Worm (Caenorhabditis elegans) whole organism, L3 larva: ENCODE measurements around the gene ile-2.

Experiments used
- ZK546.5 ChIP-seq: sonication (generic microtip); optimal IDR thresholded peaks from 2 replicates; lab custom pipeline; 2017; ENCODE audit warnings: missing biosample characterization, missing genetic modification characterization
- aly-2 ChIP-seq: fragments of 150-350 bp; optimal IDR thresholded peaks from 2 replicates; lab custom pipeline; 2014; ENCODE audit warnings: missing biosample characterization, missing genetic modification characterization
- elt-3 ChIP-seq, 3 experiments: fragments of 150-350 bp in 1 of 3; sonication (generic microtip) in 2 of 3; optimal IDR thresholded peaks; 2 replicates in 2 of 3; 4 replicates in 1 of 3; lab custom pipeline; 2014 to 2017; ENCODE audit warnings: missing biosample characterization in 3 of 3, missing genetic modification characterization in 3 of 3
- hmg-11 ChIP-seq: sonication (generic microtip); optimal IDR thresholded peaks from 2 replicates; lab custom pipeline; 2016; ENCODE audit warnings: missing genetic modification characterization, missing compliant biosample characterization
- pqm-1 ChIP-seq: fragments of 150-350 bp; optimal IDR thresholded peaks from 2 replicates; lab custom pipeline; 2017; ENCODE audit warnings: missing biosample characterization, missing genetic modification characterization, inconsistent platforms
- unc-62 ChIP-seq: fragments of 150-350 bp; sonication (generic microtip); optimal IDR thresholded peaks from 4 replicates; lab custom pipeline; 2014; ENCODE audit warnings: missing biosample characterization, missing genetic modification reagents, missing genetic modification characterization

DNA sequence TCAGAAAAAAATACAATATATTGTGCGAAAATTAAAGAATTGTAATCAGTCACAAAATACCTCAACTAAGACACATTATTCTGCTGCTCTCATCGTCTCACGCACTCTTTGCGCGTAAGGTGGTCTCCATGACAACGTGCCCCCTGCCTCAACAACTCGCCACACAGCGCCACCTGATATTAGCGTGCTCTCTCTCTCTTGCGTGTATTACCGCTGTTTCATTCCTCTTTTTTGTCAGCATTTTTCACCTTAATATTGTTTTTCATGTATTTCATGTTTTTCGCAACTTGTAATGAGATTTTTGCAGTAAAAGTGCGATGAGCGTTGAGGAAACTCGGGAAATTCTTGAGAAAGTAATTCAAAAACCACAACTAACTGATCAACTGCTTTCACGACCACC lies 4.9 kb upstream of the ile-2 start, which contains the start of gene dyf-11:
- no peak for TF ChIP-seq pqm-1
- TF ChIP-seq ZK546.5 (tag; lab: Kevin White, UChicago): no peak
- no peak for TF ChIP-seq elt-3 (tag; optimal IDR thresholded peaks at IDR 0.05; lab: Kevin White, UChicago)
- TF ChIP-seq unc-62: no peak
- no peak for TF ChIP-seq hmg-11
- no peak for TF ChIP-seq aly-2 (tag; lab: Kevin White, UChicago)
